Worm (Caenorhabditis elegans): ENCODE data around the gene C01G6.4.

Gene C01G6.4

ce11 chrII:9306835-9307234, 34.0 kb upstream of the C01G6.4 start (continued):
- no peak for TF ChIP-seq ceh-22 (tag; optimal IDR thresholded peaks at IDR 0.05)

- TF ChIP-seq lim-6 (tag; optimal IDR thresholded peaks at IDR 0.05) (no peak), nfya-1 (tag; optimal IDR thresholded peaks at IDR 0.05) (no peak), unc-42 (tag; optimal IDR thresholded peaks at IDR 0.05) (peak; percentile 65), che-1 (tag; optimal IDR thresholded peaks at IDR 0.05) (no peak), tbx-2 (tag; optimal IDR thresholded peaks at IDR 0.05) (no peak), hlh-6 (tag; optimal IDR thresholded peaks at IDR 0.05) (no peak), gmeb-2 (tag; optimal IDR thresholded peaks at IDR 0.05) (no peak), ceh-34 (tag; optimal IDR thresholded peaks at IDR 0.05) (peak; percentile 27), ets-4 (tag; optimal IDR thresholded peaks at IDR 0.05) (no peak), K09A11.1 (tag; optimal IDR thresholded peaks at IDR 0.05; ENCODE audit: insufficient read depth) (no peak), elt-2 (tag; optimal IDR thresholded peaks at IDR 0.05) (no peak), madf-2 (tag; optimal IDR thresholded peaks at IDR 0.05) (no peak), unc-55 (GFP tag; optimal IDR thresholded peaks at IDR 0.05) (peak; percentile 4), lin-11 (tag; optimal IDR thresholded peaks at IDR 0.05) (no peak)
These were observed 32.7 kb upstream of the C01G6.4 start for ce11 chrII:9305575-9305974.

- TF ChIP-seq dmd-4 (tag; optimal IDR thresholded peaks at IDR 0.05; ENCODE audit: borderline replicate concordance), result no peak
- TF ChIP-seq ceh-45 (GFP tag; IDR thresholded peaks at IDR 0.05), result no peak
- TF ChIP-seq tbx-2 (tag; optimal IDR thresholded peaks at IDR 0.05), result peak; percentile 5
- TF ChIP-seq ama-1 (optimal IDR thresholded peaks at IDR 0.05), result no peak
- peak; percentile 73 for TF ChIP-seq unc-42 (tag; optimal IDR thresholded peaks at IDR 0.05)
- no peak for TF ChIP-seq lim-6 (tag; optimal IDR thresholded peaks at IDR 0.05)
- TF ChIP-seq ceh-31 (tag; optimal IDR thresholded peaks at IDR 0.05), result peak; percentile 3
- TF ChIP-seq hlh-30 (tag; optimal IDR thresholded peaks at IDR 0.05; ENCODE audit: insufficient read depth), result no peak
- TF ChIP-seq ceh-6 (GFP tag; optimal IDR thresholded peaks at IDR 0.05), result no peak
These were observed 32.0 kb upstream of the C01G6.4 start for ce11 chrII:9304849-9305248.

ce11 chrII:9303545-9303944, 30.7 kb upstream of the C01G6.4 start:
- TF ChIP-seq tbx-7 (tag; optimal IDR thresholded peaks at IDR 0.05), result no peak

- TF ChIP-seq pros-1 (tag; optimal IDR thresholded peaks at IDR 0.05) (no peak), K09A11.1 (tag; optimal IDR thresholded peaks at IDR 0.05; ENCODE audit: insufficient read depth) (no peak), ztf-16 (tag; optimal IDR thresholded peaks at IDR 0.05) (no peak), ceh-14 (tag; optimal IDR thresholded peaks at IDR 0.05) (no peak), ceh-45 (GFP tag; IDR thresholded peaks at IDR 0.05) (no peak), F13H6.1 (tag; optimal IDR thresholded peaks at IDR 0.05) (no peak), unc-55 (GFP tag; optimal IDR thresholded peaks at IDR 0.05) (peak; percentile 13), sdc-2 (tag; optimal IDR thresholded peaks at IDR 0.05) (no peak), elt-2 (tag; optimal IDR thresholded peaks at IDR 0.05) (peak; percentile 90), lim-6 (tag; optimal IDR thresholded peaks at IDR 0.05) (no peak), ceh-48 (tag; optimal IDR thresholded peaks at IDR 0.05) (no peak)
These were observed 28.2 kb upstream of the C01G6.4 start for ce11 chrII:9301065-9301464.

- TF ChIP-seq unc-55 (GFP tag; optimal IDR thresholded peaks at IDR 0.05), result peak; percentile 45
- no peak for TF ChIP-seq ceh-34 (tag; optimal IDR thresholded peaks at IDR 0.05)
These were observed 26.8 kb upstream of the C01G6.4 start for ce11 chrII:9299679-9300078.

ce11 chrII:9295678-9296077, 22.8 kb upstream of the C01G6.4 start, which contains the start of gene C01G6.9:
Gene C01G6.9, minus strand, starts transcription at chrII:9295818.
- TF ChIP-seq lim-6 (tag; optimal IDR thresholded peaks at IDR 0.05) (no peak), madf-2 (tag; optimal IDR thresholded peaks at IDR 0.05) (no peak), ceh-30 (tag; optimal IDR thresholded peaks at IDR 0.05) (no peak), hlh-6 (tag; optimal IDR thresholded peaks at IDR 0.05) (no peak), hlh-15 (tag; optimal IDR thresholded peaks at IDR 0.05) (no peak), sox-2 (GFP tag; IDR thresholded peaks at IDR 0.05) (no peak), fax-1 (tag; optimal IDR thresholded peaks at IDR 0.05) (no peak), elt-2 (tag; optimal IDR thresholded peaks at IDR 0.05) (no peak), ztf-16 (tag; optimal IDR thresholded peaks at IDR 0.05) (no peak), ceh-34 (tag; optimal IDR thresholded peaks at IDR 0.05) (no peak), C38D4.7 (GFP tag; optimal IDR thresholded peaks at IDR 0.05) (no peak), dve-1 (tag; optimal IDR thresholded peaks at IDR 0.05) (no peak)

Measured in whole organism, late embryonic.